Fruit fly (Drosophila melanogaster): ENCODE data around the gene CG8188.

CG8188 gene

DNA sequence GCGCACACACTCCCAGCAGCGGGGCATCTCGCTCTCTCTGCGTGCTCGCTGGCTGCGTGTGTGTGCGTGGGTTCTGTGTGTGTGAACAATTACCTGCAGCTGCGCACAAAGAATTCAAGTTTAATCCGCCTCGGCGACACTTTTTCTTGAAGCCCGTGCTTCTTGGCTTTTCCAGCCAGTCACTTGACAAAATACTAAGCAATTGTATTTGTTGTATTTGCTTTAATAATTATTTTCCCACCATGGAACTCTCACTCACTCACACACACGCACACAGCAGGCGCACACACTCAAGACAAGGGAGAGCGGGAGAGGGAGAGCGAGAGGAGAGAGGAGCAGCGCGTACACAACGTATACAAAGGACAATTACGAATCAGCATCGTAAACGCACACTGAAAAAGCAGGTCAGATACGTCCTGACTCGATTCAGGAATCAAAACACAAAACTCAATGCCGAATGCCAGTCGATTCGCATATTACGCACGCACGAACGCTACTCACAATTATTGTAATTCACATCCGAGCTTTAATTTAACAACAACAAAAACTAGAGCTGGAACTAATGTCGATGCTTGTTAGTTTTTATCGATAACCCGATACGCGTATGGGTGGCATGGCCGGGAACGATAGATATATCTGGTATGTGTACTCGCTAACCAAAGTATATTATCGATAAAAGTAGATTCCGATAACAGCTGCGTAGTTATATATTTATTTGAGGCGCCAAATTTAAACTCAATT lies 50.7 kb downstream of the CG8188 start, which contains the start of gene RhoGAPp190 (continued):
- peak; percentile 98 for TF ChIP-seq HLH4C (GFP tag; IDR thresholded peaks at IDR 0.05; ENCODE audit: partially characterized antibody)
- TF ChIP-seq gro (GFP tag; optimal IDR thresholded peaks at IDR 0.05): no peak
- no peak for TF ChIP-seq hth (optimal IDR thresholded peaks at IDR 0.05)
- TF ChIP-seq CG10366 (GFP tag; IDR thresholded peaks at IDR 0.05): no peak
- TF ChIP-seq CG3995 (GFP tag; optimal IDR thresholded peaks at IDR 0.05): no peak
- no peak for TF ChIP-seq CG12942 (GFP tag; optimal IDR thresholded peaks at IDR 0.05)
- no peak for TF ChIP-seq CG17328 (GFP tag; IDR thresholded peaks at IDR 0.05)
- TF ChIP-seq CG12659 (GFP tag; optimal IDR thresholded peaks at IDR 0.05): peak; percentile 52
- TF ChIP-seq kni (GFP tag; optimal IDR thresholded peaks at IDR 0.05): no peak
- no peak for TF ChIP-seq cas (GFP tag; IDR thresholded peaks at IDR 0.05)
- no peak for TF ChIP-seq Sry-β (GFP tag; optimal IDR thresholded peaks at IDR 0.05)
- TF ChIP-seq CG6683 (GFP tag; optimal IDR thresholded peaks at IDR 0.05): no peak
- TF ChIP-seq Xbp1 (GFP tag; optimal IDR thresholded peaks at IDR 0.05): peak; percentile 7
- peak; percentile 41 for TF ChIP-seq CG17186 (GFP tag; optimal IDR thresholded peaks at IDR 0.05)
- peak; percentile 32 for TF ChIP-seq CG8924 (tag; optimal IDR thresholded peaks at IDR 0.05)
- TF ChIP-seq Ets97D (GFP tag; optimal IDR thresholded peaks at IDR 0.05): peak; percentile 66
- TF ChIP-seq CG13624 (GFP tag; optimal IDR thresholded peaks at IDR 0.05): peak; percentile 74
- no peak for TF ChIP-seq jing (GFP tag; optimal IDR thresholded peaks at IDR 0.05)
- TF ChIP-seq Nf-YB (GFP tag; optimal IDR thresholded peaks at IDR 0.05): no peak
- TF ChIP-seq p53 (GFP tag; optimal IDR thresholded peaks at IDR 0.05): no peak
- no peak for TF ChIP-seq HmgD (GFP tag; optimal IDR thresholded peaks at IDR 0.05)
- TF ChIP-seq Taf1 (GFP tag; IDR thresholded peaks at IDR 0.05): no peak
- no peak for TF ChIP-seq kah (GFP tag; optimal IDR thresholded peaks at IDR 0.05)
- TF ChIP-seq YL-1 (GFP tag; optimal IDR thresholded peaks at IDR 0.05): peak; percentile 23
- TF ChIP-seq Blimp-1 (GFP tag; optimal IDR thresholded peaks at IDR 0.05): no peak
- no peak for TF ChIP-seq dpn (GFP tag; optimal IDR thresholded peaks at IDR 0.05)
- peak; percentile 13 for TF ChIP-seq Dek (tag; optimal IDR thresholded peaks at IDR 0.05)
- peak; percentile 82 for TF ChIP-seq Scr (GFP tag; IDR thresholded peaks at IDR 0.05; ENCODE audit: partially characterized antibody)
- no peak for TF ChIP-seq al (GFP tag; IDR thresholded peaks at IDR 0.05)
- TF ChIP-seq E2f2 (GFP tag; IDR thresholded peaks at IDR 0.05): peak; percentile 93
- peak; percentile 3 for TF ChIP-seq vfl (GFP tag; optimal IDR thresholded peaks at IDR 0.05)
- no peak for TF ChIP-seq CG8290 (GFP tag; optimal IDR thresholded peaks at IDR 0.05)
- TF ChIP-seq CG8290 (tag; optimal IDR thresholded peaks at IDR 0.05): peak in 1 of 2 experiments; percentile 58
- TF ChIP-seq Ptx1 (GFP tag; IDR thresholded peaks at IDR 0.05): no peak
- TF ChIP-seq Myb (GFP tag; optimal IDR thresholded peaks at IDR 0.05): no peak
- TF ChIP-seq wek (GFP tag; optimal IDR thresholded peaks at IDR 0.05): no peak
- no peak for TF ChIP-seq B-H2 (GFP tag; optimal IDR thresholded peaks at IDR 0.05)
- TF ChIP-seq z (GFP tag; IDR thresholded peaks at IDR 0.05): peak; percentile 6; the same call in 1 of the 3 replicates
- no peak for TF ChIP-seq Chrac-16 (GFP tag; optimal IDR thresholded peaks at IDR 0.05)
- peak; percentile 92 for TF ChIP-seq Opbp (GFP tag; IDR thresholded peaks at IDR 0.05; ENCODE audit: partially characterized antibody)
